Worm (Caenorhabditis elegans): Measurements from ENCODE around the gene rsks-1.
"Not testable (repeated sequence)": the region's sequence is repeated elsewhere in the genome, so short reads cannot be mapped to it uniquely, and the experiment has no call there.

Gene rsks-1

ce11 chrIII:11218150-11218841 lies 26.6 kb upstream of the rsks-1 start, which contains the start of the genes tbx-34 and wht-8:
Gene tbx-34, minus strand, starts transcription at chrIII:11218250.
Gene wht-8, plus strand, starts transcription at chrIII:11218791.
- TF ChIP-seq T26A5.8 (tag; optimal IDR thresholded peaks at IDR 0.05), result no peak
- TF ChIP-seq T07F8.4 (tag; optimal IDR thresholded peaks at IDR 0.05), result no peak

DNA sequence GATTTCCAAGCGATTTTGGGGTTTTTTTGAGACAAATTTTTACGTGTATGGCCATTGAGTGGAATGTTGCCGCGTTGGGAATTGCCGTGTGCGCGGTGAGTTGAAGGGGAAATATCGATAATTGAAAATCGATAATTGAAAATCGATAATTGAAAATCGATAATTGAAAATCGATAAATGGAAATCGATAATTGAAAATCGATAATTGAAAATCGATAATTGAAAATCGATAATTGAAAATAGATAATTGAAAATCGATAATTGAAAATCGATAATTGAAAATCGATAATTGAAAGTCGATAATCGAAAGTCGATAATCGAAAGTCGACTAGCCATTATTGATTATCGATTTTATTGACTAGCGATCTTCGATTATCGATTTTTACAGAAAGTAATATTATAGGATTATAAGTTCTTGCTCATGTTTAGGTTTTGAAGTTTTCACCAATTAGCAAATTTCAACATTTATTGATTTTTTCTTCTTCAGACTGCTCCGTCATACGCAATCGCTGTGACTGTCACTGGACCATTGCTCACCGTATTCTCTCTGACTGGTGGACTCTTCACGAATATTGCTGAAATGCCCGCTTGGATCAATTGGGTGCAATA lies 23.2 kb upstream of the rsks-1 start:
- TF ChIP-seq ztf-3 (GFP tag; optimal IDR thresholded peaks at IDR 0.05) (no peak), T07F8.4 (tag; optimal IDR thresholded peaks at IDR 0.05) (no peak), mel-28 (tag; optimal IDR thresholded peaks at IDR 0.05; ENCODE audit: borderline replicate concordance) (no peak)

- not testable (repeated sequence) for TF ChIP-seq mcd-1 (GFP tag; IDR thresholded peaks at IDR 0.05); ztf-25 (GFP tag; IDR thresholded peaks at IDR 0.05); F22D6.2 (tag; optimal IDR thresholded peaks at IDR 0.05)
Measured at ce11 chrIII:11224006-11224405, 20.9 kb upstream of the rsks-1 start, which contains the start of gene Y47D3A.13. Gene Y47D3A.13, minus strand, starts transcription at chrIII:11224106.

- TF ChIP-seq K12H6.12 (tag; optimal IDR thresholded peaks at IDR 0.05), result no peak
- TF ChIP-seq die-1 (tag; optimal IDR thresholded peaks at IDR 0.05), result no peak
- no peak for TF ChIP-seq F57A8.1 (GFP tag; optimal IDR thresholded peaks at IDR 0.05)
- TF ChIP-seq ZK185.1 (tag; optimal IDR thresholded peaks at IDR 0.05; ENCODE audit: poor library complexity, severe bottlenecking), result no peak
- TF ChIP-seq ztf-6 (GFP tag; IDR thresholded peaks at IDR 0.05), result no peak
- TF ChIP-seq let-526 (GFP tag; IDR thresholded peaks at IDR 0.05), result no peak
- no peak for TF ChIP-seq rpc-1 (optimal IDR thresholded peaks at IDR 0.05)
- TF ChIP-seq rpc-1 (tag; optimal IDR thresholded peaks at IDR 0.05), result no peak
- TF ChIP-seq zim-3 (tag; optimal IDR thresholded peaks at IDR 0.05), result no peak
- TF ChIP-seq C17E4.6 (GFP tag; IDR thresholded peaks at IDR 0.05), result no peak
- TF ChIP-seq dox-1 (GFP tag; IDR thresholded peaks at IDR 0.05), result no peak
- no peak for TF ChIP-seq mes-4 (tag; optimal IDR thresholded peaks at IDR 0.05)
- no peak for TF ChIP-seq F52B5.7 (tag; optimal IDR thresholded peaks at IDR 0.05)
- no peak for TF ChIP-seq nhr-90 (tag; optimal IDR thresholded peaks at IDR 0.05)
- no peak for TF ChIP-seq him-1 (tag; optimal IDR thresholded peaks at IDR 0.05)
- no peak for TF ChIP-seq nhr-27 (tag; optimal IDR thresholded peaks at IDR 0.05)
- TF ChIP-seq ztf-25 (GFP tag; IDR thresholded peaks at IDR 0.05), result no peak
- no peak for TF ChIP-seq B0035.1 (tag; optimal IDR thresholded peaks at IDR 0.05)
- TF ChIP-seq ztf-18 (tag; optimal IDR thresholded peaks at IDR 0.05), result no peak
- TF ChIP-seq aptf-3 (GFP tag; IDR thresholded peaks at IDR 0.05), result no peak
- TF ChIP-seq rec-8 (tag; optimal IDR thresholded peaks at IDR 0.05), result no peak
Measured at ce11 chrIII:11227025-11227424, 17.9 kb upstream of the rsks-1 start, which contains the start of gene tbx-37. Gene tbx-37, minus strand, starts transcription at chrIII:11227125.

ce11 chrIII:11230581-11230980 lies 14.3 kb upstream of the rsks-1 start:
- TF ChIP-seq rec-8 (tag; optimal IDR thresholded peaks at IDR 0.05) (no peak), Y95B8A.8 (GFP tag; IDR thresholded peaks at IDR 0.05) (no peak), K12H6.12 (tag; optimal IDR thresholded peaks at IDR 0.05) (no peak), xnd-1 (tag; optimal IDR thresholded peaks at IDR 0.05) (no peak), lsy-27 (tag; optimal IDR thresholded peaks at IDR 0.05; ENCODE audit: borderline replicate concordance, insufficient read depth) (no peak), hmg-1.2 (GFP tag; IDR thresholded peaks at IDR 0.05) (no peak)
